Fruit fly (Drosophila melanogaster): Measurements from ENCODE around the gene obst-I.

obst-I gene

dm6 chr3L:2257412-2257862 is 10.2 kb upstream of the obst-I start, which contains the start of the genes CG1275 and Elp5 (continued):
- TF ChIP-seq CG8290 (GFP tag; optimal IDR thresholded peaks at IDR 0.05): peak; percentile 87
- TF ChIP-seq CG8290 (tag; optimal IDR thresholded peaks at IDR 0.05): peak; percentile 82 to 98
- peak; percentile 93 for TF ChIP-seq CG15696 (tag; optimal IDR thresholded peaks at IDR 0.05)
- no peak for TF ChIP-seq D (optimal IDR thresholded peaks at IDR 0.05)
- TF ChIP-seq D (GFP tag; optimal IDR thresholded peaks at IDR 0.05): peak; percentile 92
- TF ChIP-seq gro (GFP tag; optimal IDR thresholded peaks at IDR 0.05): peak; percentile 95
- peak; percentile 99 for TF ChIP-seq Gug (GFP tag; IDR thresholded peaks at IDR 0.05)
- peak; percentile 89 for TF ChIP-seq btn (GFP tag; optimal IDR thresholded peaks at IDR 0.05)
- peak; percentile 97 for TF ChIP-seq CG9727 (GFP tag; optimal IDR thresholded peaks at IDR 0.05)
- peak; percentile 98 for TF ChIP-seq CG43689 (GFP tag; IDR thresholded peaks at IDR 0.05)
- peak; percentile 95 for TF ChIP-seq CG16863 (GFP tag; optimal IDR thresholded peaks at IDR 0.05)
- peak; percentile 94 for TF ChIP-seq pb (GFP tag; optimal IDR thresholded peaks at IDR 0.05)
- TF ChIP-seq Hr51 (GFP tag; optimal IDR thresholded peaks at IDR 0.05): peak; percentile 97 to 98
- peak; percentile 99 for TF ChIP-seq Optix (GFP tag; IDR thresholded peaks at IDR 0.05)
- TF ChIP-seq Hr78 (GFP tag; optimal IDR thresholded peaks at IDR 0.05): peak in 1 of 2 experiments; percentile 89
- peak; percentile 91 for TF ChIP-seq CG17802 (tag; optimal IDR thresholded peaks at IDR 0.05)
- peak; percentile 98 for TF ChIP-seq Asciz (GFP tag; optimal IDR thresholded peaks at IDR 0.05)
- TF ChIP-seq CG11398 (GFP tag; optimal IDR thresholded peaks at IDR 0.05): peak; percentile 92
- TF ChIP-seq CG34224 (GFP tag; IDR thresholded peaks at IDR 0.05; ENCODE audit: partially characterized antibody): no peak
- TF ChIP-seq CG13775 (GFP tag; optimal IDR thresholded peaks at IDR 0.05): peak; percentile 97
- peak; percentile 97 for TF ChIP-seq tin (GFP tag; optimal IDR thresholded peaks at IDR 0.05)
- peak; percentile 99 for TF ChIP-seq CG6272 (GFP tag; IDR thresholded peaks at IDR 0.05)
- no peak for TF ChIP-seq zf30C (GFP tag; optimal IDR thresholded peaks at IDR 0.05)
- peak; percentile 98 for TF ChIP-seq jigr1 (GFP tag; IDR thresholded peaks at IDR 0.05)
- peak; percentile 96 for TF ChIP-seq CG16815 (GFP tag; optimal IDR thresholded peaks at IDR 0.05)
- TF ChIP-seq CG10431 (GFP tag; optimal IDR thresholded peaks at IDR 0.05): peak; percentile 95
- peak; percentile 100 for TF ChIP-seq E2f1 (GFP tag; IDR thresholded peaks at IDR 0.05)
- peak; percentile 99 for TF ChIP-seq C15 (GFP tag; IDR thresholded peaks at IDR 0.05)
- no peak for TF ChIP-seq CG17568 (GFP tag; optimal IDR thresholded peaks at IDR 0.05)
- TF ChIP-seq CG2202 (tag; optimal IDR thresholded peaks at IDR 0.05): peak; percentile 96
- TF ChIP-seq mirr (GFP tag; optimal IDR thresholded peaks at IDR 0.05): peak; percentile 98
- TF ChIP-seq CG12236 (GFP tag; optimal IDR thresholded peaks at IDR 0.05): peak; percentile 90
- TF ChIP-seq sd (tag; optimal IDR thresholded peaks at IDR 0.05): peak; percentile 93
- peak; percentile 81 for TF ChIP-seq Dip2 (GFP tag; IDR thresholded peaks at IDR 0.05)
- peak; percentile 83 for TF ChIP-seq CG5180 (GFP tag; optimal IDR thresholded peaks at IDR 0.05)
- TF ChIP-seq Doc2 (GFP tag; IDR thresholded peaks at IDR 0.05): peak; percentile 98
- TF ChIP-seq CG14014 (GFP tag; IDR thresholded peaks at IDR 0.05): peak; percentile 100
- TF ChIP-seq hb (GFP tag; IDR thresholded peaks at IDR 0.05; ENCODE audit: partially characterized antibody): no peak
- peak; percentile 98 for TF ChIP-seq Dek (tag; optimal IDR thresholded peaks at IDR 0.05)
- peak; percentile 70 for TF ChIP-seq TFAM (GFP tag; optimal IDR thresholded peaks at IDR 0.05)
- peak; percentile 100 for TF ChIP-seq lmd (GFP tag; IDR thresholded peaks at IDR 0.05)
- TF ChIP-seq disco-r (GFP tag; optimal IDR thresholded peaks at IDR 0.05): peak; percentile 95
- TF ChIP-seq CG31441 (GFP tag; IDR thresholded peaks at IDR 0.05): peak; percentile 99
- TF ChIP-seq otp (GFP tag; IDR thresholded peaks at IDR 0.05): peak; percentile 99
- peak; percentile 84 for TF ChIP-seq CG15073 (GFP tag; optimal IDR thresholded peaks at IDR 0.05)
- peak; percentile 99 for TF ChIP-seq CG1233 (GFP tag; optimal IDR thresholded peaks at IDR 0.05)
- peak; percentile 16 to 76 for TF ChIP-seq insv (GFP tag; optimal IDR thresholded peaks at IDR 0.05)
- TF ChIP-seq CG8089 (GFP tag; optimal IDR thresholded peaks at IDR 0.05): peak; percentile 94
- peak; percentile 99 for TF ChIP-seq seq (GFP tag; IDR thresholded peaks at IDR 0.05)
- peak; percentile 95 for TF ChIP-seq Six4 (GFP tag; optimal IDR thresholded peaks at IDR 0.05)
- peak; percentile 95 for TF ChIP-seq Camta (GFP tag; optimal IDR thresholded peaks at IDR 0.05)

All from whole organism, embryonic.